Worm (Caenorhabditis elegans) whole organism, mixed stage, embryonic: ENCODE measurements around the gene ZK666.11.

Source experiments
- M03D4.4 ChIP-seq: sonication (generic microtip); optimal IDR thresholded peaks from 2 replicates; lab custom pipeline; 2017; ENCODE audit warnings: mild to moderate bottlenecking, missing genetic modification characterization, missing compliant biosample characterization
- ceh-39 ChIP-seq: fragments of 150-350 bp; optimal IDR thresholded peaks from 2 replicates; lab custom pipeline; 2014; ENCODE audit warnings: missing biosample characterization, missing genetic modification characterization
- elt-1 ChIP-seq: sonication (generic microtip); optimal IDR thresholded peaks from 2 replicates; lab custom pipeline; 2017; ENCODE audit warnings: missing genetic modification characterization, mild to moderate bottlenecking, missing compliant biosample characterization, antibody characterized with exemption, moderate library complexity, borderline replicate concordance; ENCODE audit not compliant: insufficient read depth
- elt-3 ChIP-seq: fragments of 150-350 bp; optimal IDR thresholded peaks from 2 replicates; lab custom pipeline; 2014; ENCODE audit warnings: missing biosample characterization, missing genetic modification characterization
- lin-13 ChIP-seq: fragments of 150-350 bp; optimal IDR thresholded peaks from 2 replicates; lab custom pipeline; 2014; ENCODE audit warnings: missing biosample characterization, missing genetic modification characterization
- lsy-2 ChIP-seq: fragments of 150-350 bp; optimal IDR thresholded peaks from 2 replicates; lab custom pipeline; 2014; ENCODE audit warnings: missing biosample characterization, missing genetic modification characterization
- nhr-237 ChIP-seq: fragments of 150-350 bp; optimal IDR thresholded peaks from 2 replicates; lab custom pipeline; 2014; ENCODE audit warnings: missing biosample characterization, missing genetic modification characterization
- nhr-28 ChIP-seq: fragments of 150-350 bp; optimal IDR thresholded peaks from 2 replicates; lab custom pipeline; 2014; ENCODE audit warnings: missing biosample characterization, missing genetic modification characterization
- pha-4 ChIP-seq: fragments of 150-350 bp; optimal IDR thresholded peaks from 2 replicates; lab custom pipeline; 2018; ENCODE audit warnings: missing biosample characterization, missing genetic modification reagents, missing genetic modification characterization
- snpc-4 ChIP-seq: fragments of 150-350 bp; optimal IDR thresholded peaks from 2 replicates; lab custom pipeline; 2014; ENCODE audit warnings: missing biosample characterization, missing genetic modification characterization
- tbx-8 ChIP-seq: fragments of 200-800 bp; sonication (Bioruptor generic); optimal IDR thresholded peaks from 2 replicates; lab custom pipeline; 2018; ENCODE audit warnings: mild to moderate bottlenecking, missing genetic modification characterization, moderate library complexity, missing compliant biosample characterization
- unc-39 ChIP-seq: fragments of 150-350 bp; optimal IDR thresholded peaks from 2 replicates; lab custom pipeline; 2014; ENCODE audit warnings: missing biosample characterization, missing genetic modification characterization
- unc-62 ChIP-seq: fragments of 150-350 bp; optimal IDR thresholded peaks from 2 replicates; lab custom pipeline; 2014; ENCODE audit warnings: missing biosample characterization, missing genetic modification reagents, missing genetic modification characterization
- ztf-11 ChIP-seq: fragments of 150-350 bp; optimal IDR thresholded peaks from 2 replicates; lab custom pipeline; 2014; ENCODE audit warnings: missing biosample characterization, missing genetic modification characterization

DNA sequence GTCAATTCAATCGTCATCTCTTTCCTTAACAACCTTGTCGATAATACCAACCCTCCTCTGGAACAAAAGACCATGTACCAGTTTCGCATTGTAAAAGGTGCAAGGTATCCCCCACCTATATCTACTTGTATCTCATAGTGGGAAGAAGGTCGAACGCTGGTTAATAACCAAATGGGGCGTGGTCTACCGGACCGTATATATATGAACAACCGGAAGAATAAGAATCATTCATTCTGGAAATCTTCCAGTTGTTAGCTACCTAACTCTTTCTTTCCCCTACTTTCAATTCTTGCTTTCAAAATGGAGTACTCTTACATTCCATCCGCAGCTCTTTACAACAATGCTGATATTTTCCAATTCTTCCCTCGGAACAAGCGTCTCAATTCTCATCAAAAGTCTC, 21.1 kb upstream of the ZK666.11 start, which contains the start of gene ZK673.5:
- TF ChIP-seq tbx-8 (GFP tag; lab: Kevin White, UChicago) (no peak), pha-4 (tag; lab: Kevin White, UChicago) (no peak), lin-13 (tag; lab: Kevin White, UChicago) (no peak), unc-39 (no peak), M03D4.4 (tag; lab: Kevin White, UChicago) (no peak), nhr-237 (tag; lab: Kevin White, UChicago) (no peak), elt-3 (tag; lab: Kevin White, UChicago) (no peak), lsy-2 (no peak), ztf-11 (tag; lab: Kevin White, UChicago) (no peak), ceh-39 (tag; lab: Kevin White, UChicago) (no peak), snpc-4 (tag; lab: Kevin White, UChicago) (no peak), unc-62 (GFP tag; lab: Kevin White, UChicago) (no peak), elt-1 (tag; lab: Kevin White, UChicago) (no peak), nhr-28 (tag; lab: Kevin White, UChicago) (no peak)
